Fruit fly (Drosophila melanogaster) whole organism, embryonic: Measurements from ENCODE around the gene CG13893.

Experiments used
- Awh ChIP-seq: fragments of 200-800 bp; sonication (Bioruptor generic); IDR thresholded peaks from 2 replicates; pipeline ENCODE4, ENCODE4 v1.3.6; 2022; ENCODE audit warnings: missing biosample characterization, missing genetic modification characterization
- B-H1 ChIP-seq: fragments of 200-800 bp; sonication (Bioruptor generic); IDR thresholded peaks from 3 replicates; pipeline ENCODE4 v1.3.6; 2022; ENCODE audit warnings: missing biosample characterization, missing genetic modification characterization
- Bgb ChIP-seq: fragments of 200-800 bp; sonication (Bioruptor generic); IDR thresholded peaks from 2 replicates; pipeline ENCODE4 v1.3.6; 2022; ENCODE audit warnings: missing biosample characterization, missing genetic modification characterization; ENCODE audit not compliant: partially characterized antibody
- CG10462 ChIP-seq: fragments of 200-800 bp; sonication (Bioruptor generic); optimal IDR thresholded peaks from 2 replicates; lab custom pipeline; 2016; ENCODE audit warnings: missing biosample characterization, missing genetic modification characterization
- CG10959 ChIP-seq: fragments of 200-800 bp; sonication (Bioruptor generic); IDR thresholded peaks from 2 replicates; pipeline ENCODE4 v1.3.6; 2022; ENCODE audit warnings: missing biosample characterization, missing genetic modification characterization
- CG11723 ChIP-seq: fragments of 200-800 bp; sonication (Bioruptor generic); optimal IDR thresholded peaks from 2 replicates; lab custom pipeline; 2017; ENCODE audit warnings: missing biosample characterization, mild to moderate bottlenecking, missing genetic modification characterization
- CG12155 ChIP-seq: fragments of 200-800 bp; sonication (Bioruptor generic); optimal IDR thresholded peaks from 3 replicates; lab custom pipeline; 2016; ENCODE audit warnings: missing biosample characterization, missing genetic modification characterization
- CG1233 ChIP-seq: fragments of 200-800 bp; sonication (Bioruptor generic); optimal IDR thresholded peaks from 4 replicates; lab custom pipeline; 2018; ENCODE audit warnings: missing biosample characterization, mild to moderate bottlenecking, missing genetic modification characterization
- CG14860 ChIP-seq: fragments of 200-800 bp; sonication (Bioruptor generic); IDR thresholded peaks from 3 replicates; pipeline ENCODE4 v1.3.6; 2022; ENCODE audit warnings: missing biosample characterization, missing genetic modification characterization; ENCODE audit not compliant: partially characterized antibody
- CG15479 ChIP-seq: fragments of 200-800 bp; sonication (Bioruptor generic); optimal IDR thresholded peaks from 3 replicates; lab custom pipeline; 2019; ENCODE audit warnings: missing biosample characterization, mild to moderate bottlenecking, missing genetic modification characterization, moderate library complexity
- CG1603 ChIP-seq: fragments of 200-800 bp; sonication (Bioruptor generic); optimal IDR thresholded peaks from 2 replicates; lab custom pipeline; 2019; ENCODE audit warnings: missing biosample characterization, mild to moderate bottlenecking, missing genetic modification characterization, moderate library complexity
- CG16863 ChIP-seq: fragments of 200-800 bp; sonication (Bioruptor generic); optimal IDR thresholded peaks from 3 replicates; lab custom pipeline; 2016; ENCODE audit warnings: missing biosample characterization, missing genetic modification characterization
- CG17186 ChIP-seq: fragments of 200-800 bp; sonication (Bioruptor generic); optimal IDR thresholded peaks from 3 replicates; lab custom pipeline; 2017; ENCODE audit warnings: missing biosample characterization, missing genetic modification reagents, missing genetic modification characterization
- CG18476 ChIP-seq: fragments of 200-800 bp; sonication (Bioruptor generic); optimal IDR thresholded peaks from 2 replicates; lab custom pipeline; 2016; ENCODE audit warnings: missing biosample characterization, mild to moderate bottlenecking, missing genetic modification characterization
- CG2889 ChIP-seq: fragments of 200-800 bp; sonication (Bioruptor generic); IDR thresholded peaks from 3 replicates; pipeline ENCODE4 v1.3.6; 2022; ENCODE audit warnings: missing biosample characterization, missing genetic modification characterization
- CG34422 ChIP-seq: fragments of 200-800 bp; sonication (Bioruptor generic); IDR thresholded peaks from 3 replicates; pipeline ENCODE4 v1.3.6; 2022; ENCODE audit warnings: missing biosample characterization, missing genetic modification characterization
- CG3847 ChIP-seq: fragments of 200-800 bp; sonication (Bioruptor generic); IDR thresholded peaks from 2 replicates; pipeline ENCODE4 v1.3.6; 2022; ENCODE audit warnings: missing biosample characterization, missing genetic modification characterization
- CG6175 ChIP-seq: fragments of 200-800 bp; sonication (Bioruptor generic); IDR thresholded peaks from 3 replicates; pipeline ENCODE4 v1.3.6; 2022; ENCODE audit warnings: missing biosample characterization, missing genetic modification characterization
- CG6813 ChIP-seq: fragments of 200-800 bp; sonication (Bioruptor generic); optimal IDR thresholded peaks from 2 replicates; lab custom pipeline; 2017; ENCODE audit warnings: missing biosample characterization, missing genetic modification characterization, mild to moderate bottlenecking, moderate library complexity, missing genetic modification reagents
- CG7357 ChIP-seq: fragments of 200-800 bp; sonication (Bioruptor generic); IDR thresholded peaks from 3 replicates; pipeline ENCODE4 v1.3.6; 2022; ENCODE audit warnings: missing biosample characterization, missing genetic modification characterization
- CG8924 ChIP-seq: fragments of 200-800 bp; optimal IDR thresholded peaks from 3 replicates; lab custom pipeline; 2019; ENCODE audit warnings: missing biosample characterization, mild to moderate bottlenecking, missing genetic modification characterization, moderate library complexity
- CG9876 ChIP-seq: fragments of 200-800 bp; sonication (Bioruptor generic); optimal IDR thresholded peaks from 2 replicates; lab custom pipeline; 2016; ENCODE audit warnings: missing biosample characterization, missing genetic modification characterization
- Dip2 ChIP-seq: fragments of 200-800 bp; sonication (Bioruptor generic); IDR thresholded peaks from 2 replicates; pipeline ENCODE4 v1.3.6; 2022; ENCODE audit warnings: missing biosample characterization, missing genetic modification characterization
- Doc3 ChIP-seq: fragments of 200-800 bp; sonication (Bioruptor generic); IDR thresholded peaks from 3 replicates; pipeline ENCODE4 v1.3.6; 2022; ENCODE audit warnings: missing biosample characterization, missing genetic modification characterization; ENCODE audit not compliant: partially characterized antibody
- Fer2 ChIP-seq: fragments of 200-800 bp; sonication (Bioruptor generic); optimal IDR thresholded peaks from 2 replicates; lab custom pipeline; 2018; ENCODE audit warnings: missing biosample characterization, mild to moderate bottlenecking, missing genetic modification characterization, moderate library complexity
- Lhr ChIP-seq: fragments of 200-800 bp; sonication (Bioruptor generic); optimal IDR thresholded peaks from 3 replicates; lab custom pipeline; 2017; ENCODE audit warnings: mild to moderate bottlenecking, missing biosample characterization, missing genetic modification reagents, missing genetic modification characterization
- MESR4 ChIP-seq: fragments of 200-800 bp; sonication (Bioruptor generic); optimal IDR thresholded peaks from 2 replicates; lab custom pipeline; 2018; ENCODE audit warnings: missing biosample characterization, mild to moderate bottlenecking, missing genetic modification characterization, moderate library complexity
- MTF-1 ChIP-seq: fragments of 200-800 bp; sonication (Bioruptor generic); optimal IDR thresholded peaks from 2 replicates; lab custom pipeline; 2018; ENCODE audit warnings: missing biosample characterization, mild to moderate bottlenecking, missing genetic modification characterization, borderline replicate concordance
- Taf1 ChIP-seq: fragments of 200-800 bp; sonication (Bioruptor generic); IDR thresholded peaks from 2 replicates; pipeline ENCODE4 v1.3.6; 2022; ENCODE audit warnings: missing biosample characterization, missing genetic modification characterization
- Vsx1 ChIP-seq: fragments of 200-800 bp; sonication (Bioruptor generic); optimal IDR thresholded peaks from 2 replicates; lab custom pipeline; 2017; ENCODE audit warnings: missing biosample characterization, mild to moderate bottlenecking, missing genetic modification characterization, missing genetic modification reagents
- cad ChIP-seq: fragments of >200 bp; optimal IDR thresholded peaks from 2 replicates; lab custom pipeline; 2017; ENCODE audit warnings: missing biosample characterization, missing genetic modification characterization
- cg ChIP-seq: fragments of 200-800 bp; sonication (Bioruptor generic); optimal IDR thresholded peaks from 3 replicates; lab custom pipeline; 2019; ENCODE audit warnings: missing biosample characterization, mild to moderate bottlenecking, missing genetic modification characterization, moderate library complexity
- chm ChIP-seq: fragments of 200-800 bp; sonication (Bioruptor generic); IDR thresholded peaks from 2 replicates; pipeline ENCODE4 v1.3.6; 2022; ENCODE audit warnings: missing biosample characterization, missing genetic modification characterization
- gcm2 ChIP-seq: fragments of 200-800 bp; sonication (Bioruptor generic); optimal IDR thresholded peaks from 2 replicates; lab custom pipeline; 2016; ENCODE audit warnings: missing biosample characterization, missing genetic modification characterization
- gem ChIP-seq: fragments of 200-800 bp; sonication (Bioruptor generic); optimal IDR thresholded peaks from 2 replicates; lab custom pipeline; 2019; ENCODE audit warnings: missing biosample characterization, mild to moderate bottlenecking, missing genetic modification characterization, moderate library complexity
- her ChIP-seq: fragments of 200-800 bp; sonication (Bioruptor generic); optimal IDR thresholded peaks from 2 replicates; lab custom pipeline; 2016; ENCODE audit warnings: missing biosample characterization, missing genetic modification characterization
- jigr1 ChIP-seq: fragments of 200-800 bp; sonication (Bioruptor generic); IDR thresholded peaks from 3 replicates; pipeline ENCODE4 v1.3.6; 2022; ENCODE audit warnings: missing biosample characterization, missing genetic modification characterization
- lilli ChIP-seq: fragments of 200-800 bp; sonication (Bioruptor generic); optimal IDR thresholded peaks from 3 replicates; lab custom pipeline; 2016; ENCODE audit warnings: missing biosample characterization, missing genetic modification characterization
- lov ChIP-seq, 2 experiments: fragments of 200-800 bp in 1 of 2; fragments of >200 bp in 1 of 2; sonication (Bioruptor generic) in 1 of 2; IDR thresholded peaks in 1 of 2; optimal IDR thresholded peaks in 1 of 2; 2 replicates in 1 of 2; 3 replicates in 1 of 2; pipeline versions ENCODE4 v1.3.6 to Lab custom; 2017 to 2022; ENCODE audit warnings: missing biosample characterization in 1 of 2, missing genetic modification characterization in 1 of 2
- org-1 ChIP-seq: fragments of 200-800 bp; sonication (Bioruptor generic); optimal IDR thresholded peaks from 2 replicates; lab custom pipeline; 2017; ENCODE audit warnings: missing biosample characterization, missing genetic modification characterization
- pb ChIP-seq: fragments of 200-800 bp; sonication (Bioruptor generic); optimal IDR thresholded peaks from 3 replicates; lab custom pipeline; 2016; ENCODE audit warnings: missing biosample characterization, missing genetic modification characterization
- sens-2 ChIP-seq: fragments of 200-800 bp; sonication (Bioruptor generic); IDR thresholded peaks from 2 replicates; pipeline ENCODE4 v1.3.6; 2022; ENCODE audit warnings: missing biosample characterization, missing genetic modification characterization
- sr ChIP-seq: fragments of 200-800 bp; sonication (Bioruptor generic); IDR thresholded peaks from 3 replicates; pipeline ENCODE4 v1.3.6; 2022; ENCODE audit warnings: missing biosample characterization, missing genetic modification characterization
- tgo ChIP-seq: fragments of 200-800 bp; sonication (Bioruptor generic); IDR thresholded peaks from 3 replicates; pipeline ENCODE4 v1.3.6; 2022; ENCODE audit warnings: missing biosample characterization, missing genetic modification characterization
- ttk ChIP-seq: fragments of 200-800 bp; sonication (Bioruptor generic); IDR thresholded peaks from 2 replicates; pipeline ENCODE4 v2.1.2; 2022; ENCODE audit warnings: missing biosample characterization, missing genetic modification characterization
- tx ChIP-seq: fragments of 200-800 bp; sonication (Bioruptor generic); optimal IDR thresholded peaks from 2 replicates; lab custom pipeline; 2016; ENCODE audit warnings: missing biosample characterization, missing genetic modification characterization
- unpg ChIP-seq: fragments of 200-800 bp; sonication (Bioruptor generic); optimal IDR thresholded peaks from 3 replicates; lab custom pipeline; 2018; ENCODE audit warnings: missing biosample characterization, mild to moderate bottlenecking, missing genetic modification characterization, moderate library complexity
- wek ChIP-seq: fragments of 200-800 bp; sonication (Bioruptor generic); optimal IDR thresholded peaks from 3 replicates; lab custom pipeline; 2018; ENCODE audit warnings: missing biosample characterization, mild to moderate bottlenecking, missing genetic modification characterization, moderate library complexity

The CG13893 gene

dm6 chr3L:621097-621967, 17.5 kb upstream of the CG13893 start (continued):
- TF ChIP-seq tgo (GFP tag; lab: Robert Waterston, UW) (peak; percentile 63; the same call in 1 of the 3 replicates), CG8924 (tag; lab: Kevin White, UChicago) (peak; percentile 92), CG12155 (peak; percentile 69), Vsx1 (GFP tag; lab: Kevin White, UChicago) (peak; percentile 55), CG6175 (GFP tag; lab: Robert Waterston, UW) (no peak), Fer2 (tag; lab: Kevin White, UChicago) (no peak), cg (peak; percentile 79), wek (peak; percentile 53), CG1603 (tag; lab: Kevin White, UChicago) (peak; percentile 94), CG10959 (peak; percentile 92), pb (GFP tag; lab: Kevin White, UChicago) (no peak), org-1 (peak; percentile 77), sr (no peak), CG17186 (GFP tag; lab: Kevin White, UChicago) (peak; percentile 37), sens-2 (peak; percentile 60), Awh (GFP tag; lab: Robert Waterston, UW) (peak; percentile 30; the same call in 1 of the 2 replicates), her (peak; percentile 31), CG1233 (peak; percentile 74), CG9876 (GFP tag; lab: Kevin White, UChicago) (peak; percentile 12), MTF-1 (GFP tag; lab: Kevin White, UChicago) (peak; percentile 69), lov (optimal IDR thresholded peaks at IDR 0.05; lab: Kevin White, UChicago) (no peak), lov (GFP tag; IDR thresholded peaks at IDR 0.05; lab: Robert Waterston, UW) (peak; percentile 93), B-H1 (no peak), CG7357 (GFP tag; lab: Robert Waterston, UW) (peak; percentile 61; the same call in 1 of the 3 replicates), cad (GFP tag; lab: Kevin White, UChicago) (no peak), ttk (peak; percentile 48; the same call in 1 of the 2 replicates), Lhr (GFP tag; lab: Kevin White, UChicago) (peak; percentile 65), jigr1 (GFP tag; lab: Robert Waterston, UW) (peak; percentile 54; the same call in 1 of the 3 replicates), Taf1 (GFP tag; lab: Robert Waterston, UW) (no peak), CG15479 (peak; percentile 92), unpg (GFP tag; lab: Kevin White, UChicago) (peak; percentile 87), Dip2 (GFP tag; lab: Robert Waterston, UW) (no peak), CG14860 (GFP tag; lab: Robert Waterston, UW) (no peak), CG34422 (no peak), Bgb (no peak), CG6813 (GFP tag; lab: Kevin White, UChicago) (peak; percentile 78), MESR4 (GFP tag; lab: Kevin White, UChicago) (peak; percentile 10), CG18476 (GFP tag; lab: Kevin White, UChicago) (peak; percentile 68), CG2889 (GFP tag; lab: Robert Waterston, UW) (no peak), CG10462 (peak; percentile 63), lilli (GFP tag; lab: Kevin White, UChicago) (peak; percentile 73), CG3847 (no peak), CG11723 (peak; percentile 65), gem (tag; lab: Kevin White, UChicago) (peak; percentile 92), tx (peak; percentile 21), chm (peak; percentile 89), gcm2 (GFP tag; lab: Kevin White, UChicago) (peak; percentile 54), Doc3 (GFP tag; lab: Robert Waterston, UW) (no peak), CG16863 (GFP tag; lab: Kevin White, UChicago) (peak; percentile 73)
